Worm (Caenorhabditis elegans) whole organism, late embryonic: ENCODE measurements around the gene hhat-2.
A peak's percentile ranks its signal among the peaks of the same experiment; 100 is the strongest.

Experiments used
- K09A11.1 ChIP-seq: sonication (generic microtip); optimal IDR thresholded peaks from 2 replicates; lab custom pipeline; 2017; ENCODE audit warnings: antibody characterized with exemption, mild to moderate bottlenecking, missing genetic modification characterization, missing compliant biosample characterization; ENCODE audit not compliant: insufficient read depth
- T23F11.4 ChIP-seq: fragments of 200-800 bp; sonication (Bioruptor generic); optimal IDR thresholded peaks from 2 replicates; lab custom pipeline; 2018; ENCODE audit warnings: mild to moderate bottlenecking, missing genetic modification characterization, missing compliant biosample characterization
- Y22D7AL.16 ChIP-seq: sonication (generic microtip); optimal IDR thresholded peaks from 2 replicates; lab custom pipeline; 2016; ENCODE audit warnings: missing genetic modification characterization, missing compliant biosample characterization
- ama-1 ChIP-seq: fragments of 150-350 bp; optimal IDR thresholded peaks from 2 replicates; lab custom pipeline; 2014
- ceh-2 ChIP-seq: sonication (generic microtip); optimal IDR thresholded peaks from 2 replicates; lab custom pipeline; 2016; ENCODE audit warnings: missing genotype, missing genetic modification characterization, missing compliant biosample characterization
- ceh-31 ChIP-seq: sonication (generic microtip); optimal IDR thresholded peaks from 2 replicates; lab custom pipeline; 2016; ENCODE audit warnings: missing genetic modification characterization, missing compliant biosample characterization
- ceh-34 ChIP-seq: sonication (generic microtip); optimal IDR thresholded peaks from 2 replicates; lab custom pipeline; 2016; ENCODE audit warnings: mild to moderate bottlenecking, missing genetic modification characterization, missing compliant biosample characterization
- ceh-45 ChIP-seq: fragments of 200-800 bp; sonication (Bioruptor generic); IDR thresholded peaks from 2 replicates; pipeline ENCODE4 v1.3.6; 2022; ENCODE audit warnings: missing genetic modification reagents, missing genetic modification characterization, missing compliant biosample characterization
- ceh-48 ChIP-seq: sonication (generic microtip); optimal IDR thresholded peaks from 2 replicates; lab custom pipeline; 2016; ENCODE audit warnings: missing genetic modification characterization, inconsistent platforms, missing compliant biosample characterization
- che-1 ChIP-seq: sonication (generic microtip); optimal IDR thresholded peaks from 2 replicates; lab custom pipeline; 2016; ENCODE audit warnings: mild to moderate bottlenecking, missing genetic modification characterization, missing compliant biosample characterization
- dve-1 ChIP-seq: sonication (generic microtip); optimal IDR thresholded peaks from 2 replicates; lab custom pipeline; 2017; ENCODE audit warnings: antibody characterized with exemption, mild to moderate bottlenecking, missing genetic modification characterization, missing compliant biosample characterization
- elt-2 ChIP-seq: sonication (generic microtip); optimal IDR thresholded peaks from 2 replicates; lab custom pipeline; 2016; ENCODE audit warnings: missing genetic modification reagents, missing genetic modification characterization, missing compliant biosample characterization
- eyg-1 ChIP-seq: sonication (generic microtip); optimal IDR thresholded peaks from 2 replicates; lab custom pipeline; 2016; ENCODE audit warnings: missing genotype, missing genetic modification characterization, missing compliant biosample characterization
- fax-1 ChIP-seq: sonication (generic microtip); optimal IDR thresholded peaks from 2 replicates; lab custom pipeline; 2016; ENCODE audit warnings: missing genotype, missing genetic modification characterization, missing compliant biosample characterization
- fkh-6 ChIP-seq: sonication (generic microtip); optimal IDR thresholded peaks from 2 replicates; lab custom pipeline; 2016; ENCODE audit warnings: missing genetic modification characterization, missing compliant biosample characterization
- hlh-15 ChIP-seq: sonication (generic microtip); optimal IDR thresholded peaks from 2 replicates; lab custom pipeline; 2016; ENCODE audit warnings: missing genetic modification characterization, missing compliant biosample characterization
- hlh-6 ChIP-seq: sonication (generic microtip); optimal IDR thresholded peaks from 2 replicates; lab custom pipeline; 2016; ENCODE audit warnings: missing genotype, missing genetic modification characterization, missing compliant biosample characterization
- hlh-8 ChIP-seq: sonication (generic microtip); optimal IDR thresholded peaks from 2 replicates; lab custom pipeline; 2016; ENCODE audit warnings: missing genotype, missing genetic modification characterization, missing compliant biosample characterization
- lim-6 ChIP-seq: sonication (generic microtip); optimal IDR thresholded peaks from 2 replicates; lab custom pipeline; 2016; ENCODE audit warnings: missing genetic modification characterization, missing compliant biosample characterization
- lin-11 ChIP-seq: fragments of 200-800 bp; sonication (Bioruptor generic); optimal IDR thresholded peaks from 2 replicates; lab custom pipeline; 2018; ENCODE audit warnings: mild to moderate bottlenecking, missing genetic modification characterization, missing compliant biosample characterization
- madf-2 ChIP-seq: sonication (generic microtip); optimal IDR thresholded peaks from 2 replicates; lab custom pipeline; 2017; ENCODE audit warnings: missing genetic modification characterization, missing compliant biosample characterization
- nfya-1 ChIP-seq: sonication (generic microtip); optimal IDR thresholded peaks from 2 replicates; lab custom pipeline; 2017; ENCODE audit warnings: missing genetic modification characterization, mild to moderate bottlenecking, missing compliant biosample characterization, antibody characterized with exemption, moderate library complexity
- nhr-11 ChIP-seq: fragments of 150-350 bp; optimal IDR thresholded peaks from 2 replicates; lab custom pipeline; 2014; ENCODE audit warnings: missing biosample characterization, missing genetic modification characterization
- nhr-232 ChIP-seq: sonication (generic microtip); optimal IDR thresholded peaks from 2 replicates; lab custom pipeline; 2016; ENCODE audit warnings: missing genetic modification characterization, missing compliant biosample characterization
- npax-4 ChIP-seq: sonication (generic microtip); optimal IDR thresholded peaks from 2 replicates; lab custom pipeline; 2016; ENCODE audit warnings: missing genetic modification characterization, missing compliant biosample characterization
- pha-4 ChIP-seq: fragments of 150-350 bp; optimal IDR thresholded peaks from 2 replicates; lab custom pipeline; 2018; ENCODE audit warnings: missing biosample characterization, missing genetic modification reagents, missing genetic modification characterization
- pros-1 ChIP-seq: fragments of 150-350 bp; optimal IDR thresholded peaks from 2 replicates; lab custom pipeline; 2014; ENCODE audit warnings: missing biosample characterization, missing genetic modification reagents, missing genetic modification characterization
- rnt-1 ChIP-seq: sonication (generic microtip); optimal IDR thresholded peaks from 2 replicates; lab custom pipeline; 2016; ENCODE audit warnings: missing genetic modification characterization, missing compliant biosample characterization
- sox-2 ChIP-seq: fragments of 200-800 bp; sonication (Bioruptor generic); IDR thresholded peaks from 2 replicates; pipeline ENCODE4 v1.3.6; 2022; ENCODE audit warnings: missing genetic modification reagents, missing genetic modification characterization, missing compliant biosample characterization
- sox-4 ChIP-seq: sonication (generic microtip); optimal IDR thresholded peaks from 2 replicates; lab custom pipeline; 2017; ENCODE audit warnings: mild to moderate bottlenecking, missing genetic modification characterization, inconsistent platforms, missing compliant biosample characterization
- syd-9 ChIP-seq: sonication (generic microtip); optimal IDR thresholded peaks from 2 replicates; lab custom pipeline; 2016; ENCODE audit warnings: mild to moderate bottlenecking, missing genetic modification characterization, moderate library complexity, missing compliant biosample characterization
- ttx-3 ChIP-seq: sonication (generic microtip); optimal IDR thresholded peaks from 2 replicates; lab custom pipeline; 2016; ENCODE audit warnings: missing genetic modification reagents, missing genetic modification characterization, missing compliant biosample characterization
- unc-3 ChIP-seq, 2 experiments: fragments of 200-800 bp in 1 of 2; sonication (Bioruptor generic) in 1 of 2; sonication (generic microtip) in 1 of 2; conservative IDR thresholded peaks in 1 of 2; optimal IDR thresholded peaks in 1 of 2; 2 replicates each; pipeline versions ENCODE4 v1.3.6 to Lab custom; 2016 to 2022; ENCODE audit warnings: missing compliant biosample characterization in 2 of 2, missing genetic modification characterization in 2 of 2, missing genetic modification reagents in 1 of 2
- unc-42 ChIP-seq: sonication (generic microtip); optimal IDR thresholded peaks from 2 replicates; lab custom pipeline; 2016; ENCODE audit warnings: missing genotype, missing genetic modification characterization, missing compliant biosample characterization

Gene hhat-2

DNA sequence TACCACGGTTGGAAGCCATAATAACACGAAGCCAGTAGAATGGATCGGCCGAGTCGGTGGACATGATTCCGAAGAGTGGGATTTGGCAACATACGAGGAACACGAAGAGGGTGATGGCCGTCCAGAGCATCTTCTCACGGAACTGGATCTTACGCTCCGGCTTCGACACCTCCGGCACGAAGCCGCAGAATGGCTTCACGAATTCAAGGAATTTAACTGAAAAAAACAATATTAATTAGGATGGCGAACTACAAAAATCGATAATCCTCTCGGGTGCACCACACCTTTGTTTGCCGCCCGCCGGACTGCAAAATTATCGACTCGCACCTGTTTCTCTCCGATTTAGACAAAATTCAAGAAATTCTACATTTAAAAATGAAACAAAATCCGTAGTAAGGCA, 4.7 kb downstream of the hhat-2 start:
- TF ChIP-seq hlh-8 (tag; lab: Kevin White, UChicago) (no peak), Y22D7AL.16 (no peak), sox-2 (GFP tag; lab: Robert Waterston, UW) (no peak)

DNA sequence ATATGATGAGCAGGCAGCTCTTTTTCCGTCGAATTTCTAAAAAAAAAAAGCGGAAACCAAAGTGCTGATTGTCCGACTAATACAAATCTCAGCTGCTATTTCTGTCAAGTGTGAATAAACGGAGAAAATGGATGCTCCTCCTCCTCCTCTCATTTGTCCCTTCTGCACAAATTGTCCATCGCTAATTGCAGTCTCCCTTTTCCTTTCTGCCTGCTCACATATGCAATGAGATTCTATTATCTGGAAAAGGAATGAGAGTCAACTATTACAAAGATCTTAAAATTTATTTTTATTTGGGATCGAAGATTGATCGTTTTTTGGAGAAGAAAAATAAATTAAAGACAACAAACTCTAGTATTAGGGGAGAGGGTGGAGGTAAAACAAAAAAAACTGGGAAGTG, 6.7 kb downstream of the hhat-2 start:
- TF ChIP-seq rnt-1 (tag; lab: Kevin White, UChicago) (no peak), K09A11.1 (tag; lab: Kevin White, UChicago) (no peak), dve-1 (no peak), npax-4 (tag; lab: Kevin White, UChicago) (no peak), ceh-45 (GFP tag; lab: Robert Waterston, UW) (no peak), ama-1 (peak; percentile 80)

DNA sequence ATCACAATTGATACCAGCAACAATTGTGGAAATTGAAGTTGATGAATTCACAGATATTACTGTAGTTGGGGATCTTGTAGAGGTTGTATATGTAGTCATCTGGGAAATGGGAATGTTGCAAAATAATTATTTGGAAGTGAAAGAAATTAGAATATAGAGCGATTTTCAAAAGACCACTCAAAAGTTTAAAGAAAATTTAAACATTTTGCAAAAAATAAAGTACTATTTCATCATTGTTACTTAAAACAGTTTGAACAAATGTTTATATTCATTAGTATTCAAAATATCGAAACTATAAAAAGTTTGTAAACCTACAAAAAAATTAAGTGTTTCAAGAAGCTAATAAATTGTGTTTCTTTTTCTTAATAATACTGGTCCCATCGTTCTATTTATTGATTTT, 12.6 kb downstream of the hhat-2 start, which contains the start of gene Y57G11C.46:
Gene Y57G11C.46, minus strand, starts transcription at position 101 of the 400 bp plus-strand sequence.
- TF ChIP-seq nhr-232 (tag; lab: Kevin White, UChicago) (no peak), sox-4 (tag; lab: Kevin White, UChicago) (no peak), fkh-6 (tag; lab: Kevin White, UChicago) (no peak), pros-1 (tag; lab: Kevin White, UChicago) (no peak), unc-3 (GFP tag; conservative IDR thresholded peaks at IDR 0.05; lab: Robert Waterston, UW) (no peak), unc-3 (tag; optimal IDR thresholded peaks at IDR 0.05; lab: Kevin White, UChicago) (no peak), ceh-45 (GFP tag; lab: Robert Waterston, UW) (no peak), Y22D7AL.16 (no peak), madf-2 (tag; lab: Kevin White, UChicago) (no peak), unc-42 (no peak)
- TF ChIP-seq, all 69 proteins: peak for 0

DNA sequence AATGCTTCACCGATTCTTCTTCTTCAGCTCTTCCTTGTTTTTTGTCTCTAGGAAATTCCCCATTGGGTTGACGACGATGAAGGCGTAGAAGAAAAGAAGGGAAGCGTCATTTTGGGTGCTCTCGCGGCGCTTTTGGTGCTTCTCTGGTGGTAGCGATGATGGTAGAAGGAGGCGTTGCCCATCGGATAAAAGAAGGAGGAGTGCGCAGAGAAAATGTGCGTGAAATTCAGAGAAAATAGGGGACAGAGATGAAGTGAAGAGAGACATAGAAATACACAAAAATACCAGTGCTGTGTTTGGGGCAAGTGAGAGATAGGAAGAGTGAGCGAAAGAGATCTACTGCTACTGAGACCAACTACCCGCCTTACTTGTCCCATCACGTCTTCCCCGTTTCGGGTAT, 22.0 kb downstream of the hhat-2 start, which contains the start of gene oig-5:
Gene oig-5, plus strand, starts transcription at position 301 of the 400 bp plus-strand sequence.
- TF ChIP-seq ceh-31 (tag; lab: Kevin White, UChicago), result peak; percentile 9
- no peak for TF ChIP-seq madf-2 (tag; lab: Kevin White, UChicago)

DNA sequence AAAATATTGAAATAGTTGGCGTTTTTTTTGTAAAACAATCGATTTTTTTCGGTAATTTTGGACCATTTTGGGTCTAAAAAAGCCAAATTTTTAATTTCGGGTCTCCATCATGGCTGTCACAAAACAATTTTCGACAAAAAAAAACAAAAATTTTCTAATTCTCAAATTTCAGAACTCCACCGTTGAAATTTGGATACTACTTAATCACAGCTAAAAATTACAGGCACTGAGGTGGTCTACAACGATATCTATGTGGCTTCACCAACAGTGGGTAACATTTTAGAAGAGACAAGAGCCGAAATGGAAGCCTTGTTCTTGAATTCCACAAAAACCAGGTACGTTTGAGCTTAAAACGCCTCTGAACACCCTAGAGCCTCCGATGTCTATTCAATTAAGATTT, 26.6 kb downstream of the hhat-2 start, which contains the start of gene Y57G11C.1142:
Gene Y57G11C.1142, plus strand, starts transcription at position 301 of the 400 bp plus-strand sequence.
- no peak for TF ChIP-seq hlh-6 (tag; lab: Kevin White, UChicago)
- no peak for TF ChIP-seq che-1 (tag; lab: Kevin White, UChicago)
- no peak for TF ChIP-seq syd-9

DNA sequence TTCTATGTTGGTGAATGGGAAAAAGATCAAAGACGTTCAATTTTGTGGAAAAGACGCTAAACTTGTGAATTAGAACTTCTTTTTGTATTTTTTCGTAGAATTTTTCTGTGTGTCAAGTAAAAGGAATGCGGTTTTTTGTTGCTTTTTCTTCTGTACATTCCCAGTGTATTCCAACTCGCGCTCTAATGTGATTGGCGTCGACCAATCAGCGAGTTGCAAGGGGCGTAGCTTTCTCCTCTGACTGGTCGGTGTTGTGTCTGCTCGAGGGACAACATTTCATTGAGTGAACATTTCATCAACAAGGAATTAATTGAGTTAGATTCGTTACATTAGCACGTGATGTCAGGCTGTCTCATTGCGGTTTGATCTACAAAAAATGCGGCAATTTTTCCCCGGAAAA, 28.0 kb downstream of the hhat-2 start:
- TF ChIP-seq eyg-1 (no peak), syd-9 (no peak), nfya-1 (tag; lab: Kevin White, UChicago) (peak; percentile 68)

DNA sequence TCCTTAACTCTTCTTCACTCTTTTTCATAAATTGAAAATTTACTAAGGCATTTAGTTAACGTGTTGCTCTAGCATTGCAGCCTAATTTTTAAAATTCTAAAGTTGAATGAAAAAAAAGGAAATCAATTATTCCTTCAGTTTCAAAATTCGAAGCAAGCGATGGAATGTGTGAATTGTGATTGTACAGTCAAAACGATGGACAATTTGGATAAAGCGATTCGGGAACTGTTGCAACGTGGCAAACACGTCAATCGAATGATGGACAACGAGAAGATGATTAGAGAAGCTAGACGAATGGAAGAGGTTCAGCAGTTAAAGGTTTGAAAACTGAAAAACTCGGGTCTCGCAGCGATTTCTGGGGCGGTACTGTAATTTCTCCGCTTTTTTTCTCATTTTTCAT, 29.7 kb downstream of the hhat-2 start, which contains the start of gene Y57G11C.14:
Gene Y57G11C.14, plus strand, starts transcription at position 126 of the 400 bp plus-strand sequence.
- TF ChIP-seq T23F11.4 (GFP tag; lab: Kevin White, UChicago), result no peak
- TF ChIP-seq che-1 (tag; lab: Kevin White, UChicago), result no peak
- no peak for TF ChIP-seq rnt-1 (tag; lab: Kevin White, UChicago)
- no peak for TF ChIP-seq fax-1 (tag; lab: Kevin White, UChicago)
- TF ChIP-seq nhr-11 (tag; lab: Kevin White, UChicago), result no peak
- no peak for TF ChIP-seq ceh-34
- TF ChIP-seq elt-2 (tag; lab: Kevin White, UChicago), result no peak
- no peak for TF ChIP-seq ttx-3 (tag; lab: Kevin White, UChicago)
- TF ChIP-seq hlh-15, result no peak
- no peak for TF ChIP-seq ceh-2 (tag; lab: Kevin White, UChicago)
- no peak for TF ChIP-seq ceh-48 (tag; lab: Kevin White, UChicago)
- TF ChIP-seq lim-6 (tag; lab: Kevin White, UChicago), result no peak
- TF ChIP-seq lin-11 (tag; lab: Kevin White, UChicago), result no peak
- TF ChIP-seq pha-4 (tag; lab: Kevin White, UChicago), result no peak
